Worm (Caenorhabditis elegans): ENCODE results near the gene C48B4.13.
A peak's percentile ranks its signal among the peaks of the same experiment; 100 is the strongest.

ce11 chrIII:9619079-9619761, 50.7 kb downstream of the C48B4.13 start, which contains the start of gene hlh-11:
- TF ChIP-seq him-1 (tag; optimal IDR thresholded peaks at IDR 0.05), result peak; percentile 89
- TF ChIP-seq W03F9.2 (tag; optimal IDR thresholded peaks at IDR 0.05), result peak; percentile 86
